Fruit fly (Drosophila melanogaster) whole organism, embryonic: ENCODE measurements around the gene CG13921.

Source experiments
- CG11093 ChIP-seq: fragments of 200-800 bp; sonication (Bioruptor generic); IDR thresholded peaks from 3 replicates; pipeline ENCODE4 v1.3.6; 2022; ENCODE audit warnings: missing biosample characterization, missing genetic modification characterization
- CG12071 ChIP-seq: fragments of 200-800 bp; sonication (Bioruptor generic); optimal IDR thresholded peaks from 3 replicates; lab custom pipeline; 2018; ENCODE audit warnings: missing biosample characterization, mild to moderate bottlenecking, missing genetic modification characterization
- CG12219 ChIP-seq: fragments of 200-800 bp; sonication (Bioruptor generic); optimal IDR thresholded peaks from 3 replicates; lab custom pipeline; 2018; ENCODE audit warnings: missing biosample characterization, mild to moderate bottlenecking, missing genetic modification characterization
- CG12659 ChIP-seq: fragments of 200-800 bp; sonication (Bioruptor generic); optimal IDR thresholded peaks from 3 replicates; lab custom pipeline; 2017; ENCODE audit warnings: mild to moderate bottlenecking, missing biosample characterization, missing genetic modification reagents, missing genetic modification characterization
- CG13775 ChIP-seq: fragments of 200-800 bp; sonication (Bioruptor generic); optimal IDR thresholded peaks from 3 replicates; lab custom pipeline; 2017; ENCODE audit warnings: missing biosample characterization, mild to moderate bottlenecking, missing genetic modification characterization
- CG15696 ChIP-seq: fragments of 200-800 bp; sonication (Bioruptor generic); optimal IDR thresholded peaks from 2 replicates; lab custom pipeline; 2019; ENCODE audit warnings: missing biosample characterization, mild to moderate bottlenecking, missing genetic modification characterization, moderate library complexity
- CG16863 ChIP-seq: fragments of 200-800 bp; sonication (Bioruptor generic); optimal IDR thresholded peaks from 3 replicates; lab custom pipeline; 2016; ENCODE audit warnings: missing biosample characterization, missing genetic modification characterization
- CG17829 ChIP-seq: fragments of 200-800 bp; optimal IDR thresholded peaks from 2 replicates; lab custom pipeline; 2019; ENCODE audit warnings: missing biosample characterization, mild to moderate bottlenecking, missing genetic modification characterization, moderate library complexity
- CG17912 ChIP-seq: fragments of 200-800 bp; sonication (Bioruptor generic); optimal IDR thresholded peaks from 2 replicates; lab custom pipeline; 2018; ENCODE audit warnings: missing biosample characterization, mild to moderate bottlenecking, missing genetic modification characterization
- CG2202 ChIP-seq: fragments of 200-800 bp; sonication (Bioruptor generic); optimal IDR thresholded peaks from 2 replicates; lab custom pipeline; 2018; ENCODE audit warnings: missing biosample characterization, mild to moderate bottlenecking, missing genetic modification characterization
- CG3065 ChIP-seq: fragments of 200-800 bp; sonication (Bioruptor generic); optimal IDR thresholded peaks from 2 replicates; lab custom pipeline; 2016; ENCODE audit warnings: missing biosample characterization, missing genetic modification characterization
- CG32532 ChIP-seq: fragments of 200-800 bp; sonication (Bioruptor generic); IDR thresholded peaks from 2 replicates; pipeline ENCODE4 v1.3.6; 2022; ENCODE audit warnings: missing biosample characterization, missing genetic modification characterization
- CG3995 ChIP-seq: fragments of 200-800 bp; sonication (Bioruptor generic); optimal IDR thresholded peaks from 3 replicates; lab custom pipeline; 2016; ENCODE audit warnings: missing biosample characterization, missing genetic modification characterization
- CG4360 ChIP-seq: fragments of 200-800 bp; sonication (Bioruptor generic); IDR thresholded peaks from 2 replicates; pipeline ENCODE4 v1.3.6; 2022; ENCODE audit warnings: missing biosample characterization, missing genetic modification characterization
- CG4707 ChIP-seq: fragments of 200-800 bp; sonication (Bioruptor generic); optimal IDR thresholded peaks from 2 replicates; lab custom pipeline; 2018; ENCODE audit warnings: missing biosample characterization, mild to moderate bottlenecking, missing genetic modification characterization, moderate library complexity
- CG4820 ChIP-seq: fragments of 200-800 bp; sonication (Bioruptor generic); optimal IDR thresholded peaks from 3 replicates; lab custom pipeline; 2016; ENCODE audit warnings: missing biosample characterization, missing genetic modification characterization
- CG6765 ChIP-seq: fragments of 200-800 bp; sonication (Bioruptor generic); optimal IDR thresholded peaks from 3 replicates; lab custom pipeline; 2017; ENCODE audit warnings: missing biosample characterization, mild to moderate bottlenecking, missing genetic modification characterization
- CG6813 ChIP-seq: fragments of 200-800 bp; sonication (Bioruptor generic); optimal IDR thresholded peaks from 2 replicates; lab custom pipeline; 2017; ENCODE audit warnings: missing biosample characterization, missing genetic modification characterization, mild to moderate bottlenecking, moderate library complexity, missing genetic modification reagents
- CG9932 ChIP-seq: fragments of 200-800 bp; sonication (Bioruptor generic); IDR thresholded peaks from 2 replicates; pipeline ENCODE4 v1.3.6; 2022; ENCODE audit warnings: missing biosample characterization, missing genetic modification characterization
- D ChIP-seq, 2 experiments: fragments of 200-800 bp in 1 of 2; fragments of >200 bp in 1 of 2; sonication (Bioruptor generic) in 1 of 2; optimal IDR thresholded peaks; 2 replicates in 1 of 2; 3 replicates in 1 of 2; lab custom pipeline; 2017; ENCODE audit warnings: mild to moderate bottlenecking in 1 of 2, missing biosample characterization in 1 of 2, missing genetic modification characterization in 1 of 2, missing genetic modification reagents in 1 of 2
- Dad ChIP-seq: fragments of 200-800 bp; sonication (Bioruptor generic); optimal IDR thresholded peaks from 3 replicates; lab custom pipeline; 2016; ENCODE audit warnings: missing biosample characterization, missing genetic modification characterization
- Dek ChIP-seq: fragments of 200-800 bp; sonication (Bioruptor generic); optimal IDR thresholded peaks from 3 replicates; lab custom pipeline; 2019; ENCODE audit warnings: missing biosample characterization, mild to moderate bottlenecking, missing genetic modification characterization, moderate library complexity
- Ets65A ChIP-seq: fragments of 200-800 bp; sonication (Bioruptor generic); peaks from one replicate; lab custom pipeline; 2016; ENCODE audit warnings: missing biosample characterization, missing genetic modification characterization
- H15 ChIP-seq: fragments of 200-800 bp; sonication (Bioruptor generic); IDR thresholded peaks from 3 replicates; pipeline ENCODE4 v1.3.6; 2022; ENCODE audit warnings: missing biosample characterization, missing genetic modification characterization
- Hand ChIP-seq: fragments of 200-800 bp; sonication (Bioruptor generic); optimal IDR thresholded peaks from 2 replicates; lab custom pipeline; 2017; ENCODE audit warnings: mild to moderate bottlenecking, missing biosample characterization, missing genetic modification reagents, missing genetic modification characterization
- NfI ChIP-seq: fragments of 200-800 bp; sonication (Bioruptor generic); optimal IDR thresholded peaks from 3 replicates; lab custom pipeline; 2018; ENCODE audit warnings: missing biosample characterization, mild to moderate bottlenecking, missing genetic modification characterization, moderate library complexity
- Oaz ChIP-seq: fragments of 200-800 bp; sonication (Bioruptor generic); IDR thresholded peaks from 2 replicates; pipeline ENCODE4 v1.3.6; 2022; ENCODE audit warnings: missing biosample characterization, missing genetic modification characterization
- PHDP ChIP-seq: fragments of 200-800 bp; sonication (Bioruptor generic); optimal IDR thresholded peaks from 3 replicates; lab custom pipeline; 2018; ENCODE audit warnings: missing biosample characterization, mild to moderate bottlenecking, missing genetic modification characterization, moderate library complexity
- Six4 ChIP-seq: fragments of 200-800 bp; sonication (Bioruptor generic); optimal IDR thresholded peaks from 2 replicates; lab custom pipeline; 2016; ENCODE audit warnings: missing biosample characterization, missing genetic modification characterization
- Trl ChIP-seq, 3 experiments: fragments of >200 bp in 2 of 3; fragments of 200-800 bp in 1 of 3; sonication (Bioruptor generic) in 1 of 3; optimal IDR thresholded peaks; 2 replicates in 1 of 3; 3 replicates in 2 of 3; lab custom pipeline; 2016 to 2017; ENCODE audit warnings: missing biosample characterization in 1 of 3, missing genetic modification characterization in 1 of 3
- Xbp1 ChIP-seq: fragments of 200-800 bp; sonication (Bioruptor generic); optimal IDR thresholded peaks from 3 replicates; lab custom pipeline; 2016; ENCODE audit warnings: missing biosample characterization, mild to moderate bottlenecking, missing genetic modification characterization
- ab ChIP-seq: fragments of 200-800 bp; sonication (Bioruptor generic); optimal IDR thresholded peaks from 2 replicates; lab custom pipeline; 2016; ENCODE audit warnings: missing biosample characterization, missing genetic modification characterization
- bbx ChIP-seq: fragments of 200-800 bp; sonication (Bioruptor generic); IDR thresholded peaks from 2 replicates; pipeline ENCODE4 v1.3.6; 2022; ENCODE audit warnings: missing biosample characterization, missing genetic modification characterization; ENCODE audit not compliant: partially characterized antibody
- br ChIP-seq: fragments of >200 bp; optimal IDR thresholded peaks from 2 replicates; lab custom pipeline; 2017
- chif ChIP-seq, 2 experiments: fragments of 200-800 bp; sonication (Bioruptor generic); optimal IDR thresholded peaks; 3 replicates each; lab custom pipeline; 2016; ENCODE audit warnings: missing biosample characterization in 2 of 2, missing genetic modification characterization in 2 of 2
- en ChIP-seq: fragments of 200-800 bp; sonication (Bioruptor generic); optimal IDR thresholded peaks from 2 replicates; lab custom pipeline; 2016; ENCODE audit warnings: missing biosample characterization, missing genetic modification characterization
- exex ChIP-seq: fragments of 200-800 bp; sonication (Bioruptor generic); optimal IDR thresholded peaks from 4 replicates; lab custom pipeline; 2018; ENCODE audit warnings: missing biosample characterization, mild to moderate bottlenecking, missing genetic modification characterization, moderate library complexity
- fd3F ChIP-seq: fragments of 200-800 bp; sonication (Bioruptor generic); optimal IDR thresholded peaks from 2 replicates; lab custom pipeline; 2018; ENCODE audit warnings: missing biosample characterization, mild to moderate bottlenecking, missing genetic modification characterization, moderate library complexity
- ftz-f1 ChIP-seq: fragments of 200-800 bp; sonication (Bioruptor generic); optimal IDR thresholded peaks from 2 replicates; lab custom pipeline; 2016; ENCODE audit warnings: missing biosample characterization, missing genetic modification characterization
- hbn ChIP-seq: fragments of 200-800 bp; sonication (Bioruptor generic); IDR thresholded peaks from 2 replicates; pipeline ENCODE4 v1.3.6; 2022; ENCODE audit warnings: missing biosample characterization, missing genetic modification characterization; ENCODE audit not compliant: partially characterized antibody
- kay ChIP-seq: fragments of 200-800 bp; sonication (Bioruptor generic); optimal IDR thresholded peaks from 2 replicates; lab custom pipeline; 2016; ENCODE audit warnings: missing biosample characterization, missing genetic modification characterization
- klu ChIP-seq: fragments of 200-800 bp; sonication (Bioruptor generic); IDR thresholded peaks from 2 replicates; pipeline ENCODE4 v1.3.6; 2022; ENCODE audit warnings: missing biosample characterization, missing genetic modification characterization
- knrl ChIP-seq: fragments of 200-800 bp; sonication (Bioruptor generic); IDR thresholded peaks from 3 replicates; pipeline ENCODE4 v1.3.6; 2022; ENCODE audit warnings: missing biosample characterization, missing genetic modification characterization; ENCODE audit not compliant: partially characterized antibody
- lilli ChIP-seq: fragments of 200-800 bp; sonication (Bioruptor generic); optimal IDR thresholded peaks from 3 replicates; lab custom pipeline; 2016; ENCODE audit warnings: missing biosample characterization, missing genetic modification characterization
- lmd ChIP-seq: fragments of 200-800 bp; sonication (Bioruptor generic); IDR thresholded peaks from 2 replicates; pipeline ENCODE4 v1.3.6; 2022; ENCODE audit warnings: missing biosample characterization, missing genetic modification characterization
- pan ChIP-seq, 4 experiments: fragments of >200 bp in 3 of 4; fragments of 200-800 bp in 1 of 4; sonication (Bioruptor generic) in 1 of 4; optimal IDR thresholded peaks in 3 of 4; IDR thresholded peaks in 1 of 4; 2 replicates each; pipeline versions ENCODE4 v1.3.6 to Lab custom; 2017 to 2022; ENCODE audit warnings: missing biosample characterization in 2 of 4, missing genetic modification characterization in 2 of 4, mixed read lengths in 1 of 4
- repo ChIP-seq: fragments of 200-800 bp; sonication (Bioruptor generic); optimal IDR thresholded peaks from 2 replicates; lab custom pipeline; 2016; ENCODE audit warnings: missing biosample characterization, missing genetic modification characterization
- sisA ChIP-seq: fragments of 200-800 bp; sonication (Bioruptor generic); IDR thresholded peaks from 2 replicates; pipeline ENCODE4 v1.3.6; 2022; ENCODE audit warnings: missing biosample characterization, missing genetic modification characterization
- slbo ChIP-seq: fragments of 200-800 bp; sonication (Bioruptor generic); IDR thresholded peaks from 2 replicates; pipeline ENCODE4 v1.3.6; 2022; ENCODE audit warnings: missing biosample characterization, missing genetic modification characterization
- wek ChIP-seq: fragments of 200-800 bp; sonication (Bioruptor generic); optimal IDR thresholded peaks from 3 replicates; lab custom pipeline; 2018; ENCODE audit warnings: missing biosample characterization, mild to moderate bottlenecking, missing genetic modification characterization, moderate library complexity

The CG13921 gene

DNA sequence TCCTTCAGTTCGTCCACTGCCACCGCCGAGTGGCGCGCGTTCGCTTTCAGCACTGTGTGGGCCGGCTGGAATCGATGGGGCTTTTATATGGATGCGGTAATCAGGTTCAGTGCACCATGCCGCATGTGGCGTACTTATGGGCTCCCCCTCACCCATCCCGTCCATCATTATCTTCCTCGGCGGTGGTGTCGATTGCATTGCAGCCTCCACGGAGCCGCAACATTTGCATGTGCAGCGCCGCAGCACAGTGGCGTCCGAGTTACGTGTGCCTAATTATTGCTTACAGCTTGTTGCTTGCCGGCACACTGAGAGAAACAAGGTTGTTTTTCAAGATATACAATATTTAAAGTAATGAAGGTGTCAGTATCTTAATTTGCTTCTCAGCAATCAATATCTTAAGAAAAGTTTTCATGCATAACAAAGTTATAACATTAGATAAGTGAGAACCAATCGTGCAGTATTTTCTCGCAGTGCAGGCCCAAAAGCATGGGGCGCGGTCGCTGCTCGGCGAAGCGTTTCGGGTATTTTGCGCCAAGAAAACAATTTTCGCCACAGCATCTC, 44.3 kb upstream of the CG13921 start, which contains the start of gene CG13931 (continued):
- TF ChIP-seq pan (optimal IDR thresholded peaks at IDR 0.05; lab: Kevin White, UChicago), result no peak
- no peak for TF ChIP-seq pan (GFP tag; optimal IDR thresholded peaks at IDR 0.05 in 1 of 2, IDR thresholded peaks at IDR 0.05 in 1 of 2)
- no peak for TF ChIP-seq CG4707 (GFP tag; lab: Kevin White, UChicago)
- TF ChIP-seq repo (GFP tag; lab: Kevin White, UChicago), result no peak
- TF ChIP-seq D (optimal IDR thresholded peaks at IDR 0.05; lab: Kevin White, UChicago), result no peak
- TF ChIP-seq D (GFP tag; optimal IDR thresholded peaks at IDR 0.05; lab: Kevin White, UChicago), result no peak
- no peak for TF ChIP-seq CG6765 (GFP tag; lab: Kevin White, UChicago)
- no peak for TF ChIP-seq kay
- no peak for TF ChIP-seq Six4 (GFP tag; lab: Kevin White, UChicago)
- no peak for TF ChIP-seq CG3065 (GFP tag; lab: Kevin White, UChicago)
- TF ChIP-seq Trl (optimal IDR thresholded peaks at IDR 0.05; lab: Kevin White, UChicago), result no peak
- peak; percentile 6 for TF ChIP-seq Trl (GFP tag; optimal IDR thresholded peaks at IDR 0.05; lab: Kevin White, UChicago)
- no peak for TF ChIP-seq klu (GFP tag; lab: Robert Waterston, UW)
- peak; percentile 0 for TF ChIP-seq CG4820 (GFP tag; lab: Kevin White, UChicago)
- TF ChIP-seq wek (GFP tag; lab: Kevin White, UChicago), result no peak
- TF ChIP-seq CG4360 (GFP tag; lab: Robert Waterston, UW), result no peak
- no peak for TF ChIP-seq CG3995 (GFP tag; lab: Kevin White, UChicago)
- TF ChIP-seq Xbp1 (GFP tag; lab: Kevin White, UChicago), result peak; percentile 53
- no peak for TF ChIP-seq H15 (GFP tag; lab: Robert Waterston, UW)
- 0 out of 2 replicates have a peak, but pooled peaks have one; percentile 18 for TF ChIP-seq CG32532 (GFP tag; lab: Robert Waterston, UW)
- TF ChIP-seq CG17829 (tag; lab: Kevin White, UChicago), result no peak
- peak; percentile 40 to 41 for TF ChIP-seq chif (GFP tag; optimal IDR thresholded peaks at IDR 0.05; lab: Kevin White, UChicago)
- TF ChIP-seq Oaz (GFP tag; lab: Robert Waterston, UW), result no peak
- peak; percentile 22 for TF ChIP-seq CG15696 (tag; lab: Kevin White, UChicago)
- TF ChIP-seq CG13775 (GFP tag; lab: Kevin White, UChicago), result peak; percentile 5
- TF ChIP-seq Ets65A (GFP tag; lab: Kevin White, UChicago), result peak; percentile 95
- peak; percentile 10 for TF ChIP-seq CG12219 (GFP tag; lab: Kevin White, UChicago)
- no peak for TF ChIP-seq CG9932 (GFP tag; lab: Robert Waterston, UW)
- TF ChIP-seq CG17912 (GFP tag; lab: Kevin White, UChicago), result no peak
- no peak for TF ChIP-seq en (GFP tag; lab: Kevin White, UChicago)
- TF ChIP-seq knrl (GFP tag; lab: Robert Waterston, UW), result no peak
- TF ChIP-seq ftz-f1 (GFP tag; lab: Kevin White, UChicago), result no peak
- no peak for TF ChIP-seq CG2202
- TF ChIP-seq hbn (GFP tag; lab: Robert Waterston, UW), result no peak
- TF ChIP-seq Hand (GFP tag; lab: Kevin White, UChicago), result no peak
- no peak for TF ChIP-seq CG12659
- no peak for TF ChIP-seq lilli (GFP tag; lab: Kevin White, UChicago)
- no peak for TF ChIP-seq CG6813 (GFP tag; lab: Kevin White, UChicago)
- TF ChIP-seq PHDP (tag; lab: Kevin White, UChicago), result no peak
- TF ChIP-seq CG16863 (GFP tag; lab: Kevin White, UChicago), result no peak
- TF ChIP-seq bbx (GFP tag; lab: Robert Waterston, UW), result no peak
- TF ChIP-seq exex (tag; lab: Kevin White, UChicago), result no peak
- no peak for TF ChIP-seq CG12071
- TF ChIP-seq slbo (GFP tag; lab: Robert Waterston, UW), result no peak
- peak; percentile 33 for TF ChIP-seq lmd (GFP tag; lab: Robert Waterston, UW)
- TF ChIP-seq ab (GFP tag; lab: Kevin White, UChicago), result no peak
- TF ChIP-seq Dek (tag; lab: Kevin White, UChicago), result no peak
- peak; percentile 57 for TF ChIP-seq sisA (GFP tag; lab: Robert Waterston, UW)
- TF ChIP-seq NfI, result no peak
- TF ChIP-seq br, result no peak
- TF ChIP-seq Dad, result no peak
- TF ChIP-seq CG11093 (GFP tag; lab: Robert Waterston, UW), result no peak
- no peak for TF ChIP-seq fd3F (GFP tag; lab: Kevin White, UChicago)
